Worm (Caenorhabditis elegans) whole organism, L4 larva: Measurements from ENCODE around the gene eng-1.

ENCODE experiments used
- F26F4.8 ChIP-seq: fragments of 200-800 bp; sonication (Bioruptor generic); conservative IDR thresholded peaks from 2 replicates; pipeline ENCODE4 v1.3.6; 2022; ENCODE audit warnings: missing genetic modification characterization, missing compliant biosample characterization
- F44E2.7 ChIP-seq: fragments of 200-800 bp; sonication (Bioruptor generic); IDR thresholded peaks from 2 replicates; pipeline ENCODE4 v2.1.2; 2022; ENCODE audit warnings: missing genetic modification characterization, missing compliant biosample characterization
- R02D3.7 ChIP-seq: fragments of 150-350 bp; sonication (generic microtip); optimal IDR thresholded peaks from 3 replicates; lab custom pipeline; 2014; ENCODE audit warnings: missing biosample characterization, missing genetic modification characterization
- T20F7.1 ChIP-seq: fragments of 200-800 bp; sonication (Bioruptor generic); optimal IDR thresholded peaks from 2 replicates; lab custom pipeline; 2018; ENCODE audit warnings: mild to moderate bottlenecking, missing genetic modification characterization, missing compliant biosample characterization
- T26A8.4 ChIP-seq: fragments of 200-800 bp; sonication (Bioruptor generic); IDR thresholded peaks from 2 replicates; pipeline ENCODE4 v1.3.6; 2022; ENCODE audit warnings: missing genetic modification characterization, missing compliant biosample characterization
- Y105C5A.15 ChIP-seq: fragments of 200-800 bp; sonication (Bioruptor generic); IDR thresholded peaks from 2 replicates; pipeline ENCODE4 v1.3.6; 2022; ENCODE audit warnings: missing genetic modification characterization, missing compliant biosample characterization
- Y5F2A.4 ChIP-seq: fragments of 200-800 bp; sonication (Bioruptor generic); optimal IDR thresholded peaks from 2 replicates; lab custom pipeline; 2018; ENCODE audit warnings: mild to moderate bottlenecking, missing genetic modification characterization, missing compliant biosample characterization
- aha-1 ChIP-seq: fragments of 150-350 bp; peaks from one replicate; lab custom pipeline; 2014; ENCODE audit warnings: missing biosample characterization, missing genetic modification characterization
- ama-1 ChIP-seq: fragments of 150-350 bp; optimal IDR thresholded peaks from 2 replicates; lab custom pipeline; 2014; ENCODE audit warnings: inconsistent platforms, mixed read lengths
- attf-4 ChIP-seq: sonication (generic microtip); optimal IDR thresholded peaks from 3 replicates; lab custom pipeline; 2017; ENCODE audit warnings: missing biosample characterization, missing genetic modification characterization
- ceh-20 ChIP-seq: fragments of 200-800 bp; sonication (Bioruptor generic); IDR thresholded peaks from 2 replicates; pipeline ENCODE4 v1.3.6; 2022; ENCODE audit warnings: missing genetic modification reagents, missing genetic modification characterization, missing compliant biosample characterization
- ceh-28 ChIP-seq: fragments of 150-350 bp; optimal IDR thresholded peaks from 2 replicates; lab custom pipeline; 2014; ENCODE audit warnings: missing biosample characterization, missing genetic modification reagents, missing genetic modification characterization
- ceh-32 ChIP-seq: sonication (generic microtip); optimal IDR thresholded peaks from 2 replicates; lab custom pipeline; 2016; ENCODE audit warnings: mild to moderate bottlenecking, missing genetic modification characterization, missing compliant biosample characterization; ENCODE audit not compliant: poor library complexity
- ceh-44 ChIP-seq: fragments of 200-800 bp; sonication (Bioruptor generic); IDR thresholded peaks from 2 replicates; pipeline ENCODE4 v1.3.6; 2022; ENCODE audit warnings: missing genetic modification reagents, missing genetic modification characterization, missing compliant biosample characterization
- ceh-82 ChIP-seq: sonication (generic microtip); optimal IDR thresholded peaks from 2 replicates; lab custom pipeline; 2017; ENCODE audit warnings: missing biosample characterization, missing genetic modification characterization
- ctbp-1 ChIP-seq: fragments of 200-800 bp; sonication (Bioruptor generic); IDR thresholded peaks from 2 replicates; pipeline ENCODE4 v1.3.6; 2022; ENCODE audit warnings: missing genetic modification reagents, missing genetic modification characterization, missing compliant biosample characterization
- daf-16 ChIP-seq, 3 experiments: sonication (generic microtip); optimal IDR thresholded peaks; 2 replicates each; lab custom pipeline; 2016 to 2017; ENCODE audit warnings: missing genetic modification characterization in 3 of 3, missing genetic modification reagents in 3 of 3, mild to moderate bottlenecking in 2 of 3, missing compliant biosample characterization in 2 of 3, missing biosample characterization in 1 of 3, moderate library complexity in 1 of 3
- dmd-6 ChIP-seq: fragments of 200-800 bp; sonication (Bioruptor generic); IDR thresholded peaks from 2 replicates; pipeline ENCODE4 v1.3.6; 2022; ENCODE audit warnings: missing genetic modification reagents, missing genetic modification characterization, missing compliant biosample characterization
- dmd-8 ChIP-seq: fragments of 200-800 bp; sonication (Bioruptor generic); IDR thresholded peaks from 2 replicates; pipeline ENCODE4 v1.3.6; 2022; ENCODE audit warnings: missing genetic modification characterization, missing compliant biosample characterization
- duxl-1 ChIP-seq: sonication (generic microtip); optimal IDR thresholded peaks from 2 replicates; lab custom pipeline; 2016; ENCODE audit warnings: mild to moderate bottlenecking, missing genetic modification characterization, moderate library complexity, missing compliant biosample characterization; ENCODE audit not compliant: poor library complexity
- egl-27 ChIP-seq: sonication (generic microtip); optimal IDR thresholded peaks from 3 replicates; lab custom pipeline; 2017; ENCODE audit warnings: missing biosample characterization, missing genetic modification reagents, missing genetic modification characterization
- egl-43 ChIP-seq: fragments of 200-800 bp; sonication (Bioruptor generic); IDR thresholded peaks from 2 replicates; pipeline ENCODE4 v1.3.6; 2022; ENCODE audit warnings: missing genetic modification reagents, missing genetic modification characterization, missing compliant biosample characterization
- fkh-10 ChIP-seq: fragments of 150-350 bp; optimal IDR thresholded peaks from 2 replicates; lab custom pipeline; 2014; ENCODE audit warnings: missing biosample characterization, missing genetic modification reagents, missing genetic modification characterization
- fos-1 ChIP-seq: fragments of 150-350 bp; optimal IDR thresholded peaks from 2 replicates; lab custom pipeline; 2014; ENCODE audit warnings: missing biosample characterization, missing genetic modification characterization
- hlh-11 ChIP-seq: fragments of 200-800 bp; sonication (Bioruptor generic); optimal IDR thresholded peaks from 2 replicates; lab custom pipeline; 2018; ENCODE audit warnings: mild to moderate bottlenecking, missing genetic modification characterization, missing compliant biosample characterization
- hlh-30 ChIP-seq: sonication (generic microtip); optimal IDR thresholded peaks from 2 replicates; lab custom pipeline; 2017; ENCODE audit warnings: antibody characterized with exemption, mild to moderate bottlenecking, missing genetic modification characterization, missing compliant biosample characterization; ENCODE audit not compliant: insufficient read depth
- hmg-1.1 ChIP-seq: fragments of 200-800 bp; sonication (Bioruptor generic); IDR thresholded peaks from 2 replicates; pipeline ENCODE4 v1.3.6; 2022; ENCODE audit warnings: missing genetic modification reagents, missing genetic modification characterization, missing compliant biosample characterization
- lim-7 ChIP-seq: fragments of 200-800 bp; sonication (Bioruptor generic); IDR thresholded peaks from 2 replicates; pipeline ENCODE4 v1.3.6; 2022; ENCODE audit warnings: missing genetic modification characterization, missing compliant biosample characterization
- lin-15B ChIP-seq: fragments of 150-350 bp; sonication (generic microtip); optimal IDR thresholded peaks from 3 replicates; lab custom pipeline; 2014; ENCODE audit warnings: missing biosample characterization, missing genetic modification characterization
- lsy-2 ChIP-seq, 2 experiments: fragments of 150-350 bp in 1 of 2; sonication (generic microtip) in 1 of 2; optimal IDR thresholded peaks; 2 replicates each; lab custom pipeline; 2014 to 2017; ENCODE audit warnings: missing biosample characterization in 2 of 2, missing genetic modification characterization in 2 of 2
- madf-9 ChIP-seq: fragments of 200-800 bp; sonication (Bioruptor generic); conservative IDR thresholded peaks from 2 replicates; pipeline ENCODE4 v1.3.6; 2022; ENCODE audit warnings: missing genetic modification reagents, missing genetic modification characterization, missing compliant biosample characterization
- mdt-29 ChIP-seq: fragments of 200-800 bp; sonication (Bioruptor generic); IDR thresholded peaks from 2 replicates; pipeline ENCODE4 v1.3.6; 2022; ENCODE audit warnings: missing genetic modification reagents, missing genetic modification characterization, missing compliant biosample characterization
- mep-1 ChIP-seq: fragments of 150-350 bp; sonication (generic microtip); optimal IDR thresholded peaks from 3 replicates; lab custom pipeline; 2014; ENCODE audit warnings: missing biosample characterization, missing genetic modification characterization
- mxl-2 ChIP-seq: fragments of 200-800 bp; sonication (Bioruptor generic); conservative IDR thresholded peaks from 2 replicates; pipeline ENCODE4 v1.3.6; 2022; ENCODE audit warnings: missing genetic modification reagents, missing genetic modification characterization, missing compliant biosample characterization
- mxl-3 ChIP-seq: fragments of 200-800 bp; sonication (Bioruptor generic); optimal IDR thresholded peaks from 2 replicates; lab custom pipeline; 2018; ENCODE audit warnings: mild to moderate bottlenecking, missing genetic modification characterization, missing compliant biosample characterization
- nhr-102 ChIP-seq: sonication (generic microtip); optimal IDR thresholded peaks from 2 replicates; lab custom pipeline; 2016; ENCODE audit warnings: mild to moderate bottlenecking, missing genetic modification characterization, moderate library complexity, missing compliant biosample characterization
- nhr-11 ChIP-seq: fragments of 150-350 bp; optimal IDR thresholded peaks from 2 replicates; lab custom pipeline; 2014; ENCODE audit warnings: missing biosample characterization, missing genetic modification characterization
- nhr-111 ChIP-seq: fragments of 200-800 bp; sonication (Bioruptor generic); optimal IDR thresholded peaks from 2 replicates; lab custom pipeline; 2018; ENCODE audit warnings: mild to moderate bottlenecking, missing genetic modification characterization, missing compliant biosample characterization
- nhr-28 ChIP-seq: fragments of 150-350 bp; optimal IDR thresholded peaks from 2 replicates; lab custom pipeline; 2014; ENCODE audit warnings: missing biosample characterization, missing genetic modification characterization
- nhr-48 ChIP-seq: sonication (generic microtip); optimal IDR thresholded peaks from 2 replicates; lab custom pipeline; 2016; ENCODE audit warnings: mild to moderate bottlenecking, missing genetic modification characterization, missing compliant biosample characterization
- nhr-6 ChIP-seq: fragments of 150-350 bp; optimal IDR thresholded peaks from 2 replicates; lab custom pipeline; 2014; ENCODE audit warnings: missing biosample characterization, missing genetic modification characterization
- nhr-77 ChIP-seq: fragments of 150-350 bp; optimal IDR thresholded peaks from 2 replicates; lab custom pipeline; 2014; ENCODE audit warnings: missing biosample characterization, missing genetic modification characterization
- skn-1 ChIP-seq: fragments of 150-350 bp; optimal IDR thresholded peaks from 2 replicates; lab custom pipeline; 2014; ENCODE audit warnings: missing biosample characterization, missing genetic modification characterization
- spr-1 ChIP-seq: sonication (generic microtip); optimal IDR thresholded peaks from 2 replicates; lab custom pipeline; 2016; ENCODE audit warnings: mild to moderate bottlenecking, missing genetic modification characterization, missing compliant biosample characterization
- tra-1 ChIP-seq: fragments of 200-800 bp; sonication (Bioruptor generic); IDR thresholded peaks from 2 replicates; pipeline ENCODE4 v1.3.6; 2022; ENCODE audit warnings: missing genetic modification reagents, missing genetic modification characterization, missing compliant biosample characterization
- unc-130 ChIP-seq: sonication (generic microtip); optimal IDR thresholded peaks from 2 replicates; lab custom pipeline; 2016; ENCODE audit warnings: missing genetic modification reagents, missing genetic modification characterization, missing compliant biosample characterization
- unc-39 ChIP-seq: sonication (generic microtip); optimal IDR thresholded peaks from 2 replicates; lab custom pipeline; 2017; ENCODE audit warnings: missing biosample characterization, missing genetic modification characterization
- zag-1 ChIP-seq: fragments of 150-350 bp; optimal IDR thresholded peaks from 2 replicates; lab custom pipeline; 2014; ENCODE audit warnings: missing biosample characterization, missing genetic modification characterization
- zfp-3 ChIP-seq: fragments of 200-800 bp; sonication (Bioruptor generic); conservative IDR thresholded peaks from 2 replicates; pipeline ENCODE4 v1.3.6; 2022; ENCODE audit warnings: missing genetic modification reagents, missing genetic modification characterization, missing compliant biosample characterization
- zip-2 ChIP-seq: fragments of 150-350 bp; optimal IDR thresholded peaks from 2 replicates; lab custom pipeline; 2014; ENCODE audit warnings: missing biosample characterization, missing genetic modification characterization

eng-1 gene

ce11 chrIII:5842920-5843319 is 25.4 kb downstream of the eng-1 start (continued):
- no peak for TF ChIP-seq nhr-11 (tag; lab: Kevin White, UChicago)
- peak; percentile 23 for TF ChIP-seq mep-1 (tag; lab: Kevin White, UChicago)
- TF ChIP-seq R02D3.7 (tag; lab: Kevin White, UChicago), result no peak
- peak; percentile 29 for TF ChIP-seq fkh-10 (GFP tag; lab: Kevin White, UChicago)
- no peak for TF ChIP-seq dmd-8 (GFP tag; lab: Robert Waterston, UW)
- no peak for TF ChIP-seq mdt-29 (GFP tag; lab: Robert Waterston, UW)
- 0 out of 2 replicates have a peak, but pooled peaks have one; percentile 29 for TF ChIP-seq egl-43 (GFP tag; lab: Robert Waterston, UW)
- TF ChIP-seq aha-1 (tag; lab: Kevin White, UChicago), result no peak
- TF ChIP-seq attf-4 (tag; lab: Kevin White, UChicago), result no peak
- no peak for TF ChIP-seq zfp-3
- TF ChIP-seq zip-2 (tag; lab: Kevin White, UChicago), result no peak
- TF ChIP-seq nhr-6 (tag; lab: Kevin White, UChicago), result no peak
- TF ChIP-seq dmd-6 (GFP tag; lab: Robert Waterston, UW), result no peak
- TF ChIP-seq duxl-1 (tag; lab: Kevin White, UChicago), result no peak
- no peak for TF ChIP-seq ceh-82
- no peak for TF ChIP-seq hlh-30 (tag; lab: Kevin White, UChicago)
- TF ChIP-seq nhr-48 (tag; lab: Kevin White, UChicago), result no peak
- no peak for TF ChIP-seq fos-1
- TF ChIP-seq nhr-102, result no peak
- TF ChIP-seq lim-7 (GFP tag; lab: Robert Waterston, UW), result no peak
- TF ChIP-seq Y105C5A.15 (GFP tag; lab: Robert Waterston, UW), result no peak
- peak; percentile 38; the same call in 1 of the 2 replicates for TF ChIP-seq ctbp-1 (GFP tag; lab: Robert Waterston, UW)
- no peak for TF ChIP-seq unc-130
- TF ChIP-seq lsy-2 (tag; optimal IDR thresholded peaks at IDR 0.05; lab: Kevin White, UChicago), result peak in 1 of 2 experiments; percentile 26
- TF ChIP-seq lin-15B (tag; lab: Kevin White, UChicago), result no peak
- TF ChIP-seq Y5F2A.4 (GFP tag; lab: Kevin White, UChicago), result no peak
- TF ChIP-seq daf-16 (GFP tag; optimal IDR thresholded peaks at IDR 0.05; lab: Kevin White, UChicago), result no peak
- TF ChIP-seq daf-16 (tag; optimal IDR thresholded peaks at IDR 0.05; lab: Kevin White, UChicago), result no peak
- no peak for TF ChIP-seq skn-1 (tag; lab: Kevin White, UChicago)

- TF ChIP-seq egl-27 (no peak), zip-2 (tag; lab: Kevin White, UChicago) (no peak), attf-4 (tag; lab: Kevin White, UChicago) (no peak), unc-39 (no peak), unc-130 (no peak), madf-9 (no peak), ceh-44 (GFP tag; lab: Robert Waterston, UW) (no peak), spr-1 (tag; lab: Kevin White, UChicago) (no peak), mxl-2 (GFP tag; lab: Robert Waterston, UW) (no peak), ceh-20 (GFP tag; lab: Robert Waterston, UW) (no peak), hlh-11 (tag; lab: Kevin White, UChicago) (peak; percentile 71), nhr-102 (no peak), dmd-6 (GFP tag; lab: Robert Waterston, UW) (peak; percentile 65), nhr-28 (tag; lab: Kevin White, UChicago) (peak; percentile 76), nhr-111 (no peak), F26F4.8 (GFP tag; lab: Robert Waterston, UW) (no peak), hmg-1.1 (no peak), fos-1 (no peak), tra-1 (GFP tag; lab: Robert Waterston, UW) (no peak), T20F7.1 (no peak), hlh-30 (tag; lab: Kevin White, UChicago) (peak; percentile 86), nhr-48 (tag; lab: Kevin White, UChicago) (peak; percentile 33), zfp-3 (no peak), ceh-32 (tag; lab: Kevin White, UChicago) (no peak), F44E2.7 (GFP tag; lab: Robert Waterston, UW) (no peak), ceh-28 (tag; lab: Kevin White, UChicago) (no peak), nhr-77 (no peak), zag-1 (tag; lab: Kevin White, UChicago) (no peak), T26A8.4 (GFP tag; lab: Robert Waterston, UW) (0 out of 2 replicates have a peak, but pooled peaks have one; percentile 23), mxl-3 (GFP tag; lab: Kevin White, UChicago) (peak; percentile 67), ama-1 (lab: Kevin White, UChicago) (peak; percentile 2)
Observed at ce11 chrIII:5841676-5842075, 26.6 kb downstream of the eng-1 start.
